Worm (Caenorhabditis elegans) whole organism, L1 larva: ENCODE measurements around the gene ppgn-1.

Experiments
- C16A3.4 ChIP-seq: fragments of 150-350 bp; optimal IDR thresholded peaks from 2 replicates; lab custom pipeline; 2014; ENCODE audit warnings: missing biosample characterization, missing genetic modification characterization
- F16B12.6 ChIP-seq: fragments of 150-350 bp; optimal IDR thresholded peaks from 2 replicates; lab custom pipeline; 2014; ENCODE audit warnings: missing biosample characterization, missing genetic modification characterization
- aha-1 ChIP-seq: fragments of 150-350 bp; optimal IDR thresholded peaks from 2 replicates; lab custom pipeline; 2014; ENCODE audit warnings: missing biosample characterization, missing genetic modification characterization
- alr-1 ChIP-seq: fragments of 200-800 bp; sonication (Bioruptor generic); optimal IDR thresholded peaks from 2 replicates; lab custom pipeline; 2018; ENCODE audit warnings: borderline replicate concordance, mild to moderate bottlenecking, missing genetic modification characterization, missing compliant biosample characterization
- aly-2 ChIP-seq: fragments of 150-350 bp; optimal IDR thresholded peaks from 2 replicates; lab custom pipeline; 2014; ENCODE audit warnings: missing biosample characterization, missing genetic modification characterization
- ama-1 ChIP-seq: fragments of 150-350 bp; optimal IDR thresholded peaks from 2 replicates; lab custom pipeline; 2014
- ceh-88 ChIP-seq: fragments of 200-800 bp; sonication (Bioruptor generic); IDR thresholded peaks from 2 replicates; pipeline ENCODE4 v1.3.6; 2022; ENCODE audit warnings: missing genetic modification characterization, missing compliant biosample characterization
- ces-1 ChIP-seq: fragments of 150-350 bp; optimal IDR thresholded peaks from 2 replicates; lab custom pipeline; 2014; ENCODE audit warnings: missing biosample characterization, missing genetic modification reagents, missing genetic modification characterization
- dpl-1 ChIP-seq, 3 experiments: fragments of 150-350 bp in 2 of 3; sonication (generic microtip) in 1 of 3; optimal IDR thresholded peaks; 2 replicates each; lab custom pipeline; 2014 to 2017; ENCODE audit warnings: missing biosample characterization in 3 of 3, missing genetic modification characterization in 3 of 3, missing genetic modification reagents in 3 of 3
- dsc-1 ChIP-seq: sonication (generic microtip); optimal IDR thresholded peaks from 2 replicates; lab custom pipeline; 2016; ENCODE audit warnings: mild to moderate bottlenecking, missing genetic modification characterization, missing compliant biosample characterization
- efl-1 ChIP-seq, 4 experiments: fragments of 150-350 bp; optimal IDR thresholded peaks in 3 of 4; peaks in 1 of 4; 1 replicate in 1 of 4; 2 replicates in 3 of 4; lab custom pipeline; 2014; ENCODE audit warnings: missing biosample characterization in 2 of 4, missing genetic modification characterization in 2 of 4, missing genetic modification reagents in 2 of 4
- egl-27 ChIP-seq, 2 experiments: fragments of 150-350 bp in 1 of 2; sonication (generic microtip); optimal IDR thresholded peaks; 3 replicates each; lab custom pipeline; 2017 to 2018; ENCODE audit warnings: missing biosample characterization in 2 of 2, missing genetic modification characterization in 2 of 2, missing genetic modification reagents in 2 of 2
- fkh-4 ChIP-seq: sonication (generic microtip); optimal IDR thresholded peaks from 2 replicates; lab custom pipeline; 2016; ENCODE audit warnings: missing compliant biosample characterization, missing genetic modification characterization, borderline replicate concordance
- fos-1 ChIP-seq: fragments of 150-350 bp; optimal IDR thresholded peaks from 2 replicates; lab custom pipeline; 2014; ENCODE audit warnings: missing biosample characterization, missing genetic modification characterization
- grh-1 ChIP-seq: fragments of 200-800 bp; sonication (Bioruptor generic); IDR thresholded peaks from 2 replicates; pipeline ENCODE4 v1.3.6; 2022; ENCODE audit warnings: missing genetic modification reagents, missing genetic modification characterization, missing compliant biosample characterization
- hlh-17 ChIP-seq: fragments of 200-800 bp; sonication (Bioruptor generic); optimal IDR thresholded peaks from 2 replicates; lab custom pipeline; 2018; ENCODE audit warnings: missing genetic modification characterization, mild to moderate bottlenecking, missing compliant biosample characterization, moderate library complexity, borderline replicate concordance
- lsy-2 ChIP-seq, 2 experiments: fragments of 150-350 bp; optimal IDR thresholded peaks; 2 replicates each; lab custom pipeline; 2014; ENCODE audit warnings: missing biosample characterization in 2 of 2, missing genetic modification characterization in 2 of 2
- mab-9 ChIP-seq: fragments of 200-800 bp; sonication (Bioruptor generic); IDR thresholded peaks from 2 replicates; pipeline ENCODE4 v1.3.6; 2022; ENCODE audit warnings: missing genetic modification reagents, missing genetic modification characterization, missing compliant biosample characterization
- mep-1 ChIP-seq: fragments of 150-350 bp; optimal IDR thresholded peaks from 2 replicates; lab custom pipeline; 2014; ENCODE audit warnings: missing biosample characterization, missing genetic modification characterization
- nhr-11 ChIP-seq: fragments of 150-350 bp; optimal IDR thresholded peaks from 2 replicates; lab custom pipeline; 2014; ENCODE audit warnings: missing biosample characterization, missing genetic modification characterization
- nhr-19 ChIP-seq: fragments of 200-800 bp; sonication (Bioruptor generic); conservative IDR thresholded peaks from 2 replicates; pipeline ENCODE4 v1.3.6; 2022; ENCODE audit warnings: missing genetic modification characterization, missing compliant biosample characterization
- nhr-28 ChIP-seq: fragments of 150-350 bp; optimal IDR thresholded peaks from 2 replicates; lab custom pipeline; 2014; ENCODE audit warnings: missing biosample characterization, missing genetic modification characterization
- nhr-71 ChIP-seq: sonication (generic microtip); optimal IDR thresholded peaks from 2 replicates; lab custom pipeline; 2016; ENCODE audit warnings: mild to moderate bottlenecking, missing genetic modification characterization, moderate library complexity, missing compliant biosample characterization
- nhr-84 ChIP-seq: sonication (generic microtip); optimal IDR thresholded peaks from 2 replicates; lab custom pipeline; 2017; ENCODE audit warnings: missing biosample characterization, missing genetic modification characterization
- nhr-85 ChIP-seq: sonication (generic microtip); peaks from one replicate; lab custom pipeline; 2016; ENCODE audit warnings: missing genetic modification characterization, inconsistent platforms, missing compliant biosample characterization
- nhr-90 ChIP-seq: sonication (generic microtip); optimal IDR thresholded peaks from 2 replicates; lab custom pipeline; 2016; ENCODE audit warnings: mild to moderate bottlenecking, missing genetic modification characterization, missing compliant biosample characterization; ENCODE audit not compliant: poor library complexity
- pag-3 ChIP-seq: sonication (generic microtip); optimal IDR thresholded peaks from 2 replicates; lab custom pipeline; 2017; ENCODE audit warnings: missing genetic modification characterization, mild to moderate bottlenecking, missing compliant biosample characterization, antibody characterized with exemption, borderline replicate concordance; ENCODE audit not compliant: insufficient read depth
- sptf-1 ChIP-seq: fragments of 150-350 bp; optimal IDR thresholded peaks from 2 replicates; lab custom pipeline; 2014; ENCODE audit warnings: missing biosample characterization, missing genetic modification characterization
- sup-37 ChIP-seq: fragments of 200-800 bp; sonication (Bioruptor generic); optimal IDR thresholded peaks from 2 replicates; lab custom pipeline; 2018; ENCODE audit warnings: mild to moderate bottlenecking, missing genetic modification characterization, missing compliant biosample characterization
- swsn-7 ChIP-seq: sonication (generic microtip); optimal IDR thresholded peaks from 2 replicates; lab custom pipeline; 2016; ENCODE audit warnings: missing genetic modification characterization, missing compliant biosample characterization
- tlp-1 ChIP-seq: fragments of 150-350 bp; optimal IDR thresholded peaks from 2 replicates; lab custom pipeline; 2014; ENCODE audit warnings: missing biosample characterization, missing genetic modification characterization
- unc-130 ChIP-seq: fragments of 150-350 bp; optimal IDR thresholded peaks from 2 replicates; lab custom pipeline; 2017; ENCODE audit warnings: missing biosample characterization, missing genetic modification characterization, inconsistent platforms
- vab-15 ChIP-seq: sonication (generic microtip); optimal IDR thresholded peaks from 2 replicates; lab custom pipeline; 2017; ENCODE audit warnings: missing genotype, mild to moderate bottlenecking, missing genetic modification characterization, missing compliant biosample characterization
- xbp-1 ChIP-seq: sonication (generic microtip); optimal IDR thresholded peaks from 2 replicates; lab custom pipeline; 2016; ENCODE audit warnings: missing genetic modification characterization, missing compliant biosample characterization
- zag-1 ChIP-seq: fragments of 150-350 bp; optimal IDR thresholded peaks from 2 replicates; lab custom pipeline; 2014; ENCODE audit warnings: missing biosample characterization, missing genetic modification characterization
- ztf-11 ChIP-seq, 2 experiments: sonication (generic microtip); optimal IDR thresholded peaks; 2 replicates each; lab custom pipeline; 2016 to 2017; ENCODE audit warnings: missing genetic modification characterization in 2 of 2, missing biosample characterization in 1 of 2, missing compliant biosample characterization in 1 of 2
- ztf-4 ChIP-seq: fragments of 150-350 bp; optimal IDR thresholded peaks from 2 replicates; lab custom pipeline; 2014; ENCODE audit warnings: missing biosample characterization, missing genetic modification characterization

ppgn-1 gene

DNA sequence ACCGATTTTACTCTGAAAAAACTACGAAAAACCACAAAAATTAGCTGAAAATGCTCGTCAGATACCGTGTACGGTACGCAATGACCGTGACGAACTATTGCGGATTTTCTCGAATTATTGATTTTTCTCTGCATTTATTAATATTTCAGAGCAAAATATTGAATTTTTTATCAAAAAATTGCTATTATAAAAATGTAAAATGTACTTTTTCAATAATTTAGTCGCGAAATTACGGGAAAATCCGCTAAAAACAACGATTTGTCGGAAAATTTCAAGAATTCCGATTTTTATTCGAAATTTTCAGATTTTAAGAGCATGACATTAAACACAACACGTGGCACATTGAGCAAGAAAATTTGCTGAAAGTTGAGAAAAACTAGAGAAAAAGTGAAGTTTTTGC is 32.4 kb downstream of the ppgn-1 start, which contains the start of gene Y38F2AL.12:
Gene Y38F2AL.12 (plus strand): TSS at position 301 of the 400 bp plus-strand sequence.
- TF ChIP-seq efl-1 (optimal IDR thresholded peaks at IDR 0.05; lab: Kevin White, UChicago) = no peak
- peak in 1 of 2 experiments; percentile 28 for TF ChIP-seq efl-1 (GFP tag; optimal IDR thresholded peaks at IDR 0.05 in 1 of 2; lab: Kevin White, UChicago)
- TF ChIP-seq dsc-1 (tag; lab: Kevin White, UChicago) = no peak

DNA sequence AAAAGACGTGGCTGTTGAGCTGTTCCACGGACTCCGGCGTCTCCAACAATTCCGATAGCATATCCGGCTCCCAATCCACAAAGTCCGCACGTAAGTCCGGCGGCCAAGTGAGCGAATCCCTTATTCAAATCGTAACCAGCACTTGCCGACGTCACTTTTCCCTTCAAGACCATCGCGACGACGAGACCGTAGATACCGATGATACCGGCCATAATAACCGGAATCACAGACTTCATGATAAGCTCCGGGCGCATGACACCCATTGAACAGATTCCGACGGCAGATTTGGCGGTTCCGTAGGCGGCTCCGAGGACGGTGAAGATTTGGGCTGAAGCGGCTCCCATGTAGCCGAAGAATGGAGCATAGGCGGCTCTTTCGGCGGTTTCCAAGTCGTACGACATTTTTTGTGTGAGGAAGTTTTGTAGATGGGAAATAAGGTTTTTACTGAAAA is 33.1 kb downstream of the ppgn-1 start, which contains the start of gene vha-3:
Gene vha-3 (minus strand): TSS at position 401 of the 451 bp plus-strand sequence.
- no peak for TF ChIP-seq ces-1
- no peak for TF ChIP-seq efl-1 (optimal IDR thresholded peaks at IDR 0.05; lab: Kevin White, UChicago)
- peak in 1 of 2 experiments; percentile 4 for TF ChIP-seq efl-1 (GFP tag; optimal IDR thresholded peaks at IDR 0.05 in 1 of 2; lab: Kevin White, UChicago)
- TF ChIP-seq ztf-11 (tag; optimal IDR thresholded peaks at IDR 0.05; lab: Kevin White, UChicago) = peak in 1 of 2 experiments; percentile 7
- TF ChIP-seq, all 84 proteins: peak for 2

DNA sequence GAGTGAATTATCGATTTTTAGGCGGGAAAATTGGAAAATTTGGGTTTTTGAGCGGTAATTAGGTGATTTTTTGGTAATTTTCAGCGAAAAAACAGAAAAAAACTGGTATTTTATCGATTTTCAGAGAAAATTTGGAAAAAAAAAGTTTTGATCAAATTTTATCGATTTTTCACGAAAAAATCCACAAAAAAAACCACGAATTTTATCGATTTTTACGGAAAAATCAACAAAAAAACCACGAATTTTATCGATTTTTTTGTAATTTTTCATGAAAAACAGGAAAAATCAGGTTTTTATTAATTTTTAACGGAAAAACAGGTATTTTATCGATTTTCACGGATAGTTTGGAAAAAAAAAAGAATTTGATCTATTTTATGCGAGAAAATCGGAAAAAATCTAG is 33.9 kb downstream of the ppgn-1 start:
- TF ChIP-seq nhr-71 (no peak), nhr-19 (GFP tag; lab: Robert Waterston, UW) (no peak), efl-1 (optimal IDR thresholded peaks at IDR 0.05; lab: Kevin White, UChicago) (no peak), efl-1 (GFP tag; optimal IDR thresholded peaks at IDR 0.05 in 1 of 2; lab: Kevin White, UChicago) (no peak), nhr-84 (tag; lab: Kevin White, UChicago) (no peak), alr-1 (tag; lab: Kevin White, UChicago) (no peak), F16B12.6 (no peak), egl-27 (tag; optimal IDR thresholded peaks at IDR 0.05; lab: Kevin White, UChicago) (no peak), ceh-88 (GFP tag; lab: Robert Waterston, UW) (no peak), vab-15 (tag; lab: Kevin White, UChicago) (no peak)

DNA sequence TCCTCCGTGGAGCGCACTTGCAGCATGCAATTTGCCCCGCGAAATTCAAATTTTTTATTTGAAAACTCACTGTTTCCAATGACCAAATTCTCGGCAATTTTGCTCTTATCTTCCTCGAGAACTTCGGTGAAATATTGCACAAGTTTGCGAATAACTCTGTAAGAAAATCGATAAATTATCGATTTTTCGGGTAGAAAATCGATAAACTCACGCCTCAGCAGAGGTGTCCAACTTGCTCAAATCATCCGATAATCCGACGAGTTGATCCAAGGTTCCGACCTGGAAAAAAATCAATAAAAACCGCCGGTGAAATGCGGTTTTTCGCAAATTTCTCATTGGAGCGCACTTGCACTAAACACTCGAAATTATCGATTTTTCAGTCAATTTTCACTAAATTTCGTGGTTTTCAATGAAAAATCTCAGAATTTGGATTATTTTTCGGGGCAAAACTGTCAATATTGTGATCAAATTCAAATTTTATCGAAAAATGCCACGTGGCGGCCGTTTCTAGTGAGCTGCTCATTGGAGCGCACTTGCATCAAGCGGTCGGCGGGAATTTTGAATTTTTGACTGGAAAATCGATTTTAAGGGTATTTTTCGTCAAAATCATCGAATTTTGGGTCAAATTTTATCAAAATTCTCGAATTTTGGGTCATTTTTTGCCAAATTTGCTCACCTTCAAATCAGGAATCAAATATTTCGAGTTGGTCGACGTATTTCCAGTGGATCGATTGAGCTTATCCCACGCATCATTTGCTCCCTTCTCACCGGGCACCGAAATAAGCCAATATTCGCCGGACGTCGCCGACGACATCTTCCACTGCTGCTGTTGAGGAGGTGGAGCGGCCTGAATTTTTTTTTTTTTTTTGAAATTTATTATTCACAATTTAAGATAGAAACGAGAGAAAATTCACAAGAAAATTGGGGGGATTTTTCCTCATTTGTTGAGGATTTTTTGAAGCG is 34.7 kb downstream of the ppgn-1 start, which contains the start of gene vha-11:
Gene vha-11 (minus strand): TSS at position 847 of the 963 bp plus-strand sequence.
- TF ChIP-seq unc-130 (tag; lab: Kevin White, UChicago) (no peak), nhr-85 (tag; lab: Kevin White, UChicago) (peak; percentile 11), tlp-1 (no peak), pag-3 (tag; lab: Kevin White, UChicago) (no peak), dpl-1 (GFP tag; optimal IDR thresholded peaks at IDR 0.05; lab: Kevin White, UChicago) (no peak), nhr-11 (no peak), grh-1 (GFP tag; lab: Robert Waterston, UW) (no peak), ztf-4 (tag; lab: Kevin White, UChicago) (no peak), aly-2 (peak; percentile 15), swsn-7 (tag; lab: Kevin White, UChicago) (no peak), alr-1 (tag; lab: Kevin White, UChicago) (no peak), C16A3.4 (tag; lab: Kevin White, UChicago) (no peak), hlh-17 (GFP tag; lab: Kevin White, UChicago) (no peak), ztf-11 (tag; optimal IDR thresholded peaks at IDR 0.05; lab: Kevin White, UChicago) (no peak), mab-9 (GFP tag; lab: Robert Waterston, UW) (no peak), fos-1 (tag; lab: Kevin White, UChicago) (no peak), zag-1 (tag; lab: Kevin White, UChicago) (no peak), mep-1 (tag; lab: Kevin White, UChicago) (no peak), nhr-28 (tag; lab: Kevin White, UChicago) (no peak), lsy-2 (tag; optimal IDR thresholded peaks at IDR 0.05; lab: Kevin White, UChicago) (no peak), sptf-1 (tag; lab: Kevin White, UChicago) (no peak), ama-1 (lab: Kevin White, UChicago) (peak; percentile 13), fkh-4 (tag; lab: Kevin White, UChicago) (no peak), nhr-90 (tag; lab: Kevin White, UChicago) (peak; percentile 6), aha-1 (tag; lab: Kevin White, UChicago) (no peak), efl-1 (optimal IDR thresholded peaks at IDR 0.05; lab: Kevin White, UChicago) (no peak), efl-1 (GFP tag; optimal IDR thresholded peaks at IDR 0.05 in 1 of 2; lab: Kevin White, UChicago) (peak in 1 of 2 experiments; percentile 89), nhr-19 (GFP tag; lab: Robert Waterston, UW) (no peak), sup-37 (GFP tag; lab: Kevin White, UChicago) (no peak), xbp-1 (tag; lab: Kevin White, UChicago) (no peak), nhr-71 (peak; percentile 23)
